Worm (Caenorhabditis elegans): ENCODE data around the gene pph-5.

Gene pph-5

ce11 chrV:19181684-19182083 lies 8.7 kb upstream of the pph-5 start:
- TF ChIP-seq spr-1 (tag; optimal IDR thresholded peaks at IDR 0.05) (no peak), pha-4 (GFP tag; IDR thresholded peaks at IDR 0.05) (no peak), pha-4 (tag; optimal IDR thresholded peaks at IDR 0.05) (no peak), mdt-29 (GFP tag; IDR thresholded peaks at IDR 0.05) (no peak), egl-27 (tag; optimal IDR thresholded peaks at IDR 0.05) (no peak), aly-2 (tag; optimal IDR thresholded peaks at IDR 0.05) (no peak), nhr-42 (GFP tag; IDR thresholded peaks at IDR 0.05) (no peak), lin-1 (GFP tag; IDR thresholded peaks at IDR 0.05) (no peak), spr-3 (GFP tag; optimal IDR thresholded peaks at IDR 0.05) (no peak), saeg-2 (GFP tag; IDR thresholded peaks at IDR 0.05) (no peak), lir-3 (tag; optimal IDR thresholded peaks at IDR 0.05) (no peak), lin-39 (tag; optimal IDR thresholded peaks at IDR 0.05) (no peak), mxl-3 (GFP tag; optimal IDR thresholded peaks at IDR 0.05) (no peak), ztf-7 (tag; optimal IDR thresholded peaks at IDR 0.05) (no peak), ceh-44 (GFP tag; IDR thresholded peaks at IDR 0.05) (no peak), madf-9 (GFP tag; conservative IDR thresholded peaks at IDR 0.05) (no peak), D1046.2 (GFP tag; IDR thresholded peaks at IDR 0.05) (no peak)

DNA sequence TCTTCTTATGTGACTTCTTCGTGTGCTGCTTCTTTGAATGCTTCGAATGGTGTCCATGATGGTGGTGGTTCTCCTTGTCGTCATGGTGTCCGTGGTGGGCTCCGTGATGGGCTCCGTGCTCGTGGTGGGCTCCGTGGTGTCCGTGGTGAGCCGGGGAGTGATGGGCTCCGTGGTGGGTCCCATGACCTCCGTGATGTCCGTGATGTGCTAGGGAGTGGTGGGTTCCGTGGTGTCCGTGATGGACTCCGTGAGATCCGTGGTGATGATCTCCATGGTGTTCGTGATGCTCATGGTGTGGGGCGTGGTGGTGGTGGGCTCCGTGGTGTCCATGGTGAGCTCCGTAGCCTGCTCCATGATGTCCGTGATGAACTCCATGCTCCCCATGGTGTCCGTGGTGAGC lies 10.8 kb downstream of the pph-5 start:
- TF ChIP-seq set-16 (GFP tag; IDR thresholded peaks at IDR 0.05) (peak; percentile 79), jun-1 (tag; optimal IDR thresholded peaks at IDR 0.05) (no peak)

- TF ChIP-seq set-16 (GFP tag; IDR thresholded peaks at IDR 0.05): peak; percentile 89
- no peak for TF ChIP-seq snpc-1.2 (GFP tag; IDR thresholded peaks at IDR 0.05)
- 0 out of 2 replicates have a peak, but pooled peaks have one; percentile 11 for TF ChIP-seq php-3 (GFP tag; IDR thresholded peaks at IDR 0.05)
- no peak for TF ChIP-seq dmd-6 (GFP tag; IDR thresholded peaks at IDR 0.05)
- no peak for TF ChIP-seq nhr-77 (tag; optimal IDR thresholded peaks at IDR 0.05)
- no peak for TF ChIP-seq Y75B8A.6 (GFP tag; IDR thresholded peaks at IDR 0.05)
- TF ChIP-seq ceh-28 (tag; optimal IDR thresholded peaks at IDR 0.05): no peak
- TF ChIP-seq snpc-4 (tag; optimal IDR thresholded peaks at IDR 0.05): no peak
- no peak for TF ChIP-seq ceh-82 (tag; optimal IDR thresholded peaks at IDR 0.05)
Observed at ce11 chrV:19202800-19203199, 12.5 kb downstream of the pph-5 start.

DNA sequence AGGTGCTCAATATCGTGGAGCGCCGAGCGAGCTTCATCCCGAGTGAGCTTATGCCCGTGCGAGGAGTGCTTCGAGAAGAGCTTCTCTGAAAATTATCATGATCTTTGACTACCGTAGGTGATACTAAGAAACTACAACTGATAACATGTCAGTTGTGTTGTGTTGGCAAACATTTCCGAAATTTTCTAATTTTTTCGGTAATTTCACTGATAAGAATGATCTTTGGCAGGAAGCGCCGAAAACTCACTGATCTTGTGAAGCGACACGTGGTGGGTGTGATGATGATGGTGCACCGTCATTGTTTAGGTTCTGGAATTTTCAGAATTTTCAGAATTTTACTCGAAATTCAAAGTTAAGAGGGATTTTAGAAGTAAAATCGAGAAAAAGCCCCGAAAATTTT lies 13.0 kb downstream of the pph-5 start, which contains the start of gene Y39B6A.1:
Gene Y39B6A.1, minus strand, starts transcription at position 309 of the 400 bp plus-strand sequence.
- TF ChIP-seq nhr-102 (tag; optimal IDR thresholded peaks at IDR 0.05): no peak
- TF ChIP-seq dpl-1 (GFP tag; optimal IDR thresholded peaks at IDR 0.05): no peak
- TF ChIP-seq ces-1 (GFP tag; optimal IDR thresholded peaks at IDR 0.05): no peak
- peak; percentile 70 for TF ChIP-seq dve-1 (tag; optimal IDR thresholded peaks at IDR 0.05; ENCODE audit: insufficient read depth)
- peak; percentile 5 for TF ChIP-seq pqm-1 (tag; optimal IDR thresholded peaks at IDR 0.05)
- TF ChIP-seq unc-62 (GFP tag; optimal IDR thresholded peaks at IDR 0.05 in 1 of 2): no peak
- TF ChIP-seq unc-62 (tag; optimal IDR thresholded peaks at IDR 0.05): no peak
- TF ChIP-seq mdl-1 (tag; optimal IDR thresholded peaks at IDR 0.05): peak in 1 of 2 experiments; percentile 34
- peak; percentile 28 for TF ChIP-seq nhr-77 (tag; optimal IDR thresholded peaks at IDR 0.05)
- TF ChIP-seq daf-16 (GFP tag; optimal IDR thresholded peaks at IDR 0.05): no peak
- TF ChIP-seq daf-16 (tag; optimal IDR thresholded peaks at IDR 0.05): peak; percentile 47
- TF ChIP-seq mep-1 (tag; optimal IDR thresholded peaks at IDR 0.05): peak; percentile 15
- no peak for TF ChIP-seq nhr-11 (tag; optimal IDR thresholded peaks at IDR 0.05)
- TF ChIP-seq zip-11 (GFP tag; IDR thresholded peaks at IDR 0.05): no peak
- TF ChIP-seq nhr-28 (tag; optimal IDR thresholded peaks at IDR 0.05): peak; percentile 62
- TF ChIP-seq lsy-2 (tag; optimal IDR thresholded peaks at IDR 0.05): no peak
- peak; percentile 14 for TF ChIP-seq hlh-30 (tag; optimal IDR thresholded peaks at IDR 0.05; ENCODE audit: insufficient read depth)
- TF ChIP-seq hlh-11 (tag; optimal IDR thresholded peaks at IDR 0.05): peak; percentile 59
- TF ChIP-seq dmd-6 (GFP tag; IDR thresholded peaks at IDR 0.05): peak; percentile 45
